Worm (Caenorhabditis elegans): ENCODE data around the gene ZC84.1.

The ZC84.1 gene

DNA sequence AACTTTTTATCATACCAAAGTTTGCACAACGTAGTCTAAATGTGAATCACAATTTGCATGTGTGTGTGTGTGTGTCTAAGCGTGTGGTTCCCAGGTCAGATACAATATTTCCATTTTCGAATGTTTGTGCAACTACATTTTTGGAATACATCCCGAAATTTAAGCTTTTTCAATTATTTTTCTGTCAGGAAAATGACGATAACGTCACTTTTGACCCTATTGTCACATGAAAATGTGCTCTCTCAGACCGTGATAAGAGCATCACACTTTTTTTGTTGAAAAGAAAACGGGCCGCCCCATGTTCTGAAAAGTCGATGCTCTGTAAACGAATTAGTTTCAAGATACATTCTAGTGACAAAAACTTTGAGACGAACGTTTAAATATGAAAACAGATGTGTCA is 48.9 kb upstream of the ZC84.1 start (continued):
- no peak for TF ChIP-seq F49E8.2 (tag; optimal IDR thresholded peaks at IDR 0.05; ENCODE audit: borderline replicate concordance)
- TF ChIP-seq hlh-30 (tag; optimal IDR thresholded peaks at IDR 0.05; ENCODE audit: insufficient read depth) = peak; percentile 51
- TF ChIP-seq lin-13 (GFP tag; optimal IDR thresholded peaks at IDR 0.05) = no peak
- TF ChIP-seq ceh-44 (GFP tag; IDR thresholded peaks at IDR 0.05) = no peak
- TF ChIP-seq hlh-11 (tag; optimal IDR thresholded peaks at IDR 0.05) = peak; percentile 70
- no peak for TF ChIP-seq duxl-1 (tag; optimal IDR thresholded peaks at IDR 0.05; ENCODE audit: poor library complexity)
- no peak for TF ChIP-seq lin-1 (GFP tag; IDR thresholded peaks at IDR 0.05)
- no peak for TF ChIP-seq lin-38 (GFP tag; IDR thresholded peaks at IDR 0.05)
- peak; percentile 20 for TF ChIP-seq nhr-102 (tag; optimal IDR thresholded peaks at IDR 0.05)
- no peak for TF ChIP-seq daf-16 (GFP tag; optimal IDR thresholded peaks at IDR 0.05)
- TF ChIP-seq daf-16 (tag; optimal IDR thresholded peaks at IDR 0.05) = peak; percentile 63
- no peak for TF ChIP-seq set-16 (GFP tag; IDR thresholded peaks at IDR 0.05)
- no peak for TF ChIP-seq nhr-41 (GFP tag; IDR thresholded peaks at IDR 0.05)
- TF ChIP-seq unc-62 (GFP tag; optimal IDR thresholded peaks at IDR 0.05 in 1 of 2) = peak in 1 of 2 experiments; percentile 23
- TF ChIP-seq unc-62 (tag; optimal IDR thresholded peaks at IDR 0.05) = no peak
- TF ChIP-seq lin-15B (tag; optimal IDR thresholded peaks at IDR 0.05) = no peak
- TF ChIP-seq nhr-28 (tag; optimal IDR thresholded peaks at IDR 0.05) = peak; percentile 79
- TF ChIP-seq dmd-6 (GFP tag; IDR thresholded peaks at IDR 0.05) = no peak; the same call in 1 of the 2 replicates

- no peak for TF ChIP-seq spr-1 (tag; optimal IDR thresholded peaks at IDR 0.05)
- no peak for TF ChIP-seq gei-8 (GFP tag; optimal IDR thresholded peaks at IDR 0.05)
- no peak for TF ChIP-seq Y48G9A.11 (GFP tag; IDR thresholded peaks at IDR 0.05)
- no peak for TF ChIP-seq aha-1 (tag)
- TF ChIP-seq daf-12 (tag; optimal IDR thresholded peaks at IDR 0.05) = no peak
- no peak for TF ChIP-seq F10B5.3 (tag; optimal IDR thresholded peaks at IDR 0.05)
- no peak for TF ChIP-seq lin-15B (tag; optimal IDR thresholded peaks at IDR 0.05)
- no peak for TF ChIP-seq D1046.2 (GFP tag; IDR thresholded peaks at IDR 0.05)
- TF ChIP-seq cey-2 (tag; optimal IDR thresholded peaks at IDR 0.05; ENCODE audit: borderline replicate concordance, insufficient read depth) = no peak
- no peak for TF ChIP-seq vab-7 (GFP tag; IDR thresholded peaks at IDR 0.05)
- no peak for TF ChIP-seq daf-16 (GFP tag; optimal IDR thresholded peaks at IDR 0.05)
- TF ChIP-seq daf-16 (tag; optimal IDR thresholded peaks at IDR 0.05) = no peak
Measured at ce11 chrIII:9250729-9251128, 44.6 kb upstream of the ZC84.1 start, which contains the start of gene T02C1.2. Gene T02C1.2 (plus strand): TSS chrIII:9251029.

DNA sequence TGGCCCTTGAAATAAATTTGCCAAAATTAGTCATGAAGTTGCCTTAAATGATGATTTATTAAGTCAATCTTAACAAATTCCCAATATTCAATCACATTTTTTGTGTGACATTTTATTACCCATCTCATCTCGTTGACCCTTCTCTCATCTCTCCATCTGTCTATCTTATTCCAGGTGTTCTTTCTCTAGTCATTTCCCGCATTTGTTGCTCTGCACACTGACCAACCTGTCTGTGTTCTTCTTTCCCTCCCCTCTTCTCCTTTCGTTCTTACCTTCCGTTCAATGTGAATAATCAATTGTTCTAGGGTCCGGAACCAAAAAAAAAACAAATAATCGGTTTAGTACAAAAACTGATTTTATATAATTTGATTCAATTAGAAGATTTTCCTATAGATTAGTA is 41.1 kb upstream of the ZC84.1 start, which contains the start of gene T02C1.1:
T02C1.1 (plus strand) TSS at position 305 of the 400 bp plus-strand sequence.
- TF ChIP-seq jun-1 (tag; optimal IDR thresholded peaks at IDR 0.05) (no peak), daf-8 (GFP tag; IDR thresholded peaks at IDR 0.05) (no peak), dmd-6 (GFP tag; IDR thresholded peaks at IDR 0.05) (no peak), nhr-77 (tag; optimal IDR thresholded peaks at IDR 0.05) (no peak), daf-12 (tag; optimal IDR thresholded peaks at IDR 0.05) (no peak), nhr-28 (tag; optimal IDR thresholded peaks at IDR 0.05) (no peak), tra-1 (GFP tag; IDR thresholded peaks at IDR 0.05) (no peak), unc-39 (tag; optimal IDR thresholded peaks at IDR 0.05) (no peak), nhr-111 (GFP tag; optimal IDR thresholded peaks at IDR 0.05) (no peak), T20F7.1 (GFP tag; optimal IDR thresholded peaks at IDR 0.05) (no peak), dve-1 (tag; optimal IDR thresholded peaks at IDR 0.05; ENCODE audit: insufficient read depth) (no peak), daf-19 (GFP tag; conservative IDR thresholded peaks at IDR 0.05) (no peak), mdl-1 (tag; optimal IDR thresholded peaks at IDR 0.05) (no peak), F10B5.3 (tag; optimal IDR thresholded peaks at IDR 0.05) (no peak)

Data from whole organism, L4 larva.